Worm (Caenorhabditis elegans): ENCODE measurements around the gene srz-59.

DNA sequence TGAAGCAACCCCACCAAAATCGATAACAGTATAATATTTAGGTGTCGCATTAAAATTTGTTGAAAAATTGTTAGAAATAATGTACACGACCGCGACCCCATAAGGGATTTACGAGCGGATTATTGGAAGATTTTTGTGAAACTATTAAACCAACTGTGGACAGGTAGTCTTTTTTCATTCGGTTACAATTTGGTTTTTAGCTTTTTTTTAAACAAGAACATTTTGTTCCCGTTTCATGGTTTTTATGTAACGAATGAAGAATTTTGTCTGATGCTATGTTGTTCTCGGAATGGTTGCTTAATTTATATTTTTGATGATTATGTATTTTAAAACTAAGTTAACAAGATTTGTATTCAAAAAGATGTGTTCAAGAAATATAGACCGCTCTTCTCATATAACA lies 44.5 kb downstream of the srz-59 start, which contains the start of gene R05A10.3:
- no peak for TF ChIP-seq unc-55 (GFP tag; optimal IDR thresholded peaks at IDR 0.05)
- TF ChIP-seq lsy-2 (tag; optimal IDR thresholded peaks at IDR 0.05), result no peak
- no peak for TF ChIP-seq ceh-82 (tag; optimal IDR thresholded peaks at IDR 0.05)
- no peak for TF ChIP-seq snpc-4 (tag; optimal IDR thresholded peaks at IDR 0.05)
- no peak for TF ChIP-seq unc-62 (GFP tag; optimal IDR thresholded peaks at IDR 0.05)
- no peak for TF ChIP-seq ztf-11 (tag; optimal IDR thresholded peaks at IDR 0.05)
- TF ChIP-seq egl-27 (tag; optimal IDR thresholded peaks at IDR 0.05), result no peak
- no peak for TF ChIP-seq crh-2 (tag; optimal IDR thresholded peaks at IDR 0.05)
- TF ChIP-seq fos-1 (tag; optimal IDR thresholded peaks at IDR 0.05), result no peak
- TF ChIP-seq alr-1 (tag; optimal IDR thresholded peaks at IDR 0.05), result no peak
- TF ChIP-seq skn-1 (tag; optimal IDR thresholded peaks at IDR 0.05), result no peak
